Worm (Caenorhabditis elegans) whole organism, young adult: ENCODE results near the gene tlk-1.

Experiments
- B0336.3 ChIP-seq: fragments of 200-800 bp; sonication (Bioruptor generic); IDR thresholded peaks from 2 replicates; pipeline ENCODE4 v1.3.6; 2022; ENCODE audit warnings: missing genetic modification characterization, missing compliant biosample characterization
- C06A6.2 ChIP-seq: fragments of 200-800 bp; sonication (Bioruptor generic); conservative IDR thresholded peaks from 2 replicates; pipeline ENCODE4 v1.3.6; 2022; ENCODE audit warnings: missing genetic modification characterization, missing compliant biosample characterization
- C17E4.6 ChIP-seq: fragments of 200-800 bp; sonication (Bioruptor generic); IDR thresholded peaks from 2 replicates; pipeline ENCODE4 v1.3.6; 2022; ENCODE audit warnings: missing genetic modification reagents, missing genetic modification characterization, missing compliant biosample characterization
- D2030.7 ChIP-seq: fragments of 200-800 bp; sonication (Bioruptor generic); IDR thresholded peaks from 2 replicates; pipeline ENCODE4 v1.3.6; 2022; ENCODE audit warnings: missing genetic modification reagents, missing genetic modification characterization, missing compliant biosample characterization
- F10E7.11 ChIP-seq: sonication (generic microtip); optimal IDR thresholded peaks from 2 replicates; lab custom pipeline; 2017; ENCODE audit warnings: mild to moderate bottlenecking, missing genetic modification characterization, moderate library complexity, missing compliant biosample characterization
- F23B12.7 ChIP-seq: sonication (generic microtip); optimal IDR thresholded peaks from 2 replicates; lab custom pipeline; 2017; ENCODE audit warnings: missing genetic modification characterization, mild to moderate bottlenecking, missing compliant biosample characterization, antibody characterized with exemption, moderate library complexity; ENCODE audit not compliant: insufficient read depth
- F33H1.4 ChIP-seq: fragments of 200-800 bp; sonication (Bioruptor generic); IDR thresholded peaks from 2 replicates; pipeline ENCODE4 v1.3.6; 2022; ENCODE audit warnings: missing genetic modification reagents, missing genetic modification characterization, missing compliant biosample characterization
- F39B2.1 ChIP-seq: fragments of 200-800 bp; sonication (Bioruptor generic); IDR thresholded peaks from 2 replicates; pipeline ENCODE4 v1.3.6; 2022; ENCODE audit warnings: missing genetic modification reagents, missing genetic modification characterization, missing compliant biosample characterization
- F57C9.4 ChIP-seq: sonication (generic microtip); optimal IDR thresholded peaks from 2 replicates; lab custom pipeline; 2017; ENCODE audit warnings: mild to moderate bottlenecking, missing genetic modification characterization, missing compliant biosample characterization
- Y53G8AR.9 ChIP-seq: fragments of 200-800 bp; sonication (Bioruptor generic); conservative IDR thresholded peaks from 2 replicates; pipeline ENCODE4 v1.3.6; 2022; ENCODE audit warnings: missing genetic modification reagents, missing genetic modification characterization, missing compliant biosample characterization
- Y56A3A.18 ChIP-seq: fragments of 200-800 bp; sonication (Bioruptor generic); IDR thresholded peaks from 2 replicates; pipeline ENCODE4 v1.3.6; 2022; ENCODE audit warnings: missing genetic modification reagents, missing genetic modification characterization, missing compliant biosample characterization
- Y67H2A.10 ChIP-seq: fragments of 200-800 bp; sonication (Bioruptor generic); conservative IDR thresholded peaks from 2 replicates; pipeline ENCODE4 v1.3.6; 2022; ENCODE audit warnings: missing genetic modification reagents, missing genetic modification characterization, missing compliant biosample characterization
- Y95B8A.8 ChIP-seq: fragments of 200-800 bp; sonication (Bioruptor generic); IDR thresholded peaks from 2 replicates; pipeline ENCODE4 v1.3.6; 2022; ENCODE audit warnings: missing genetic modification reagents, missing genetic modification characterization, missing compliant biosample characterization
- akir-1 ChIP-seq: fragments of 200-800 bp; sonication (Bioruptor generic); optimal IDR thresholded peaks from 2 replicates; lab custom pipeline; 2018; ENCODE audit warnings: mild to moderate bottlenecking, missing genetic modification characterization, moderate library complexity, missing compliant biosample characterization
- ama-1 ChIP-seq, 3 experiments: fragments of 150-350 bp in 1 of 3; sonication (generic microtip) in 2 of 3; optimal IDR thresholded peaks; 2 replicates each; lab custom pipeline; 2014 to 2018; ENCODE audit warnings: missing biosample characterization in 2 of 3, missing genetic modification characterization in 2 of 3, missing genetic modification reagents in 2 of 3
- athp-1 ChIP-seq: sonication (generic microtip); optimal IDR thresholded peaks from 2 replicates; lab custom pipeline; 2017; ENCODE audit warnings: mild to moderate bottlenecking, missing genetic modification characterization, missing compliant biosample characterization
- attf-6 ChIP-seq: fragments of 200-800 bp; sonication (Bioruptor generic); IDR thresholded peaks from 2 replicates; pipeline ENCODE4 v1.3.6; 2022; ENCODE audit warnings: missing genetic modification reagents, missing genetic modification characterization, missing compliant biosample characterization
- ccch-3 ChIP-seq: fragments of 200-800 bp; sonication (Bioruptor generic); optimal IDR thresholded peaks from 2 replicates; lab custom pipeline; 2018; ENCODE audit warnings: mild to moderate bottlenecking, missing genetic modification characterization, missing compliant biosample characterization
- ceh-100 ChIP-seq: fragments of 200-800 bp; sonication (Bioruptor generic); IDR thresholded peaks from 2 replicates; pipeline ENCODE4 v1.3.6; 2022; ENCODE audit warnings: missing genetic modification reagents, missing genetic modification characterization, missing compliant biosample characterization
- ceh-79 ChIP-seq: sonication (generic microtip); optimal IDR thresholded peaks from 2 replicates; lab custom pipeline; 2017; ENCODE audit warnings: mild to moderate bottlenecking, missing genetic modification characterization, missing compliant biosample characterization
- efl-1 ChIP-seq: fragments of 150-350 bp; optimal IDR thresholded peaks from 2 replicates; lab custom pipeline; 2014; ENCODE audit warnings: missing biosample characterization, missing genetic modification reagents, missing genetic modification characterization
- egl-44 ChIP-seq: fragments of 200-800 bp; sonication (Bioruptor generic); IDR thresholded peaks from 2 replicates; pipeline ENCODE4 v1.3.6; 2022; ENCODE audit warnings: missing genetic modification reagents, missing genetic modification characterization, missing compliant biosample characterization
- him-1 ChIP-seq: sonication (generic microtip); optimal IDR thresholded peaks from 2 replicates; lab custom pipeline; 2016; ENCODE audit warnings: missing genotype, missing genetic modification reagents, missing genetic modification characterization, missing compliant biosample characterization
- hlh-26 ChIP-seq: fragments of 200-800 bp; sonication (Bioruptor generic); conservative IDR thresholded peaks from 2 replicates; pipeline ENCODE4 v1.3.6; 2022; ENCODE audit warnings: missing genetic modification reagents, missing genetic modification characterization, missing compliant biosample characterization
- hmg-1.2 ChIP-seq: fragments of 200-800 bp; sonication (Bioruptor generic); IDR thresholded peaks from 2 replicates; pipeline ENCODE4 v1.3.6; 2022; ENCODE audit warnings: missing genetic modification reagents, missing genetic modification characterization, missing compliant biosample characterization
- hsf-1 ChIP-seq: fragments of 200-800 bp; sonication (Bioruptor generic); IDR thresholded peaks from 2 replicates; pipeline ENCODE4 v1.3.6; 2022; ENCODE audit warnings: missing genetic modification reagents, missing genetic modification characterization, missing compliant biosample characterization
- lin-40 ChIP-seq: sonication (generic microtip); optimal IDR thresholded peaks from 2 replicates; lab custom pipeline; 2016; ENCODE audit warnings: missing genetic modification characterization, mild to moderate bottlenecking, missing compliant biosample characterization, missing genotype, missing genetic modification reagents
- lsl-1 ChIP-seq: fragments of 200-800 bp; sonication (Bioruptor generic); optimal IDR thresholded peaks from 2 replicates; lab custom pipeline; 2018; ENCODE audit warnings: mild to moderate bottlenecking, missing genetic modification characterization, moderate library complexity, missing compliant biosample characterization
- lsy-27 ChIP-seq: sonication (generic microtip); optimal IDR thresholded peaks from 2 replicates; lab custom pipeline; 2017; ENCODE audit warnings: missing genetic modification characterization, mild to moderate bottlenecking, missing compliant biosample characterization, antibody characterized with exemption, missing genotype, borderline replicate concordance; ENCODE audit not compliant: insufficient read depth
- madf-8 ChIP-seq: fragments of 200-800 bp; sonication (Bioruptor generic); conservative IDR thresholded peaks from 2 replicates; pipeline ENCODE4 v1.3.6; 2022; ENCODE audit warnings: missing genetic modification reagents, missing genetic modification characterization, missing compliant biosample characterization
- mcd-1 ChIP-seq: fragments of 200-800 bp; sonication (Bioruptor generic); IDR thresholded peaks from 2 replicates; pipeline ENCODE4 v1.3.6; 2022; ENCODE audit warnings: missing genetic modification reagents, missing genetic modification characterization, missing compliant biosample characterization
- mel-28 ChIP-seq: sonication (generic microtip); optimal IDR thresholded peaks from 2 replicates; lab custom pipeline; 2016; ENCODE audit warnings: borderline replicate concordance, mild to moderate bottlenecking, missing genetic modification characterization, missing compliant biosample characterization
- nhr-179 ChIP-seq: sonication (generic microtip); optimal IDR thresholded peaks from 2 replicates; lab custom pipeline; 2016; ENCODE audit warnings: mild to moderate bottlenecking, missing genetic modification characterization, missing compliant biosample characterization
- pbrm-1 ChIP-seq: fragments of 200-800 bp; sonication (Bioruptor generic); IDR thresholded peaks from 2 replicates; pipeline ENCODE4 v1.3.6; 2022; ENCODE audit warnings: missing genetic modification reagents, missing genetic modification characterization, missing compliant biosample characterization
- rec-8 ChIP-seq, 2 experiments: sonication (generic microtip); optimal IDR thresholded peaks; 2 replicates each; lab custom pipeline; 2016; ENCODE audit warnings: mild to moderate bottlenecking in 2 of 2, missing genetic modification characterization in 2 of 2, missing genetic modification reagents in 2 of 2, missing genotype in 2 of 2, missing biosample characterization in 1 of 2, missing compliant biosample characterization in 1 of 2, moderate library complexity in 1 of 2
- repo-1 ChIP-seq: sonication (generic microtip); optimal IDR thresholded peaks from 2 replicates; lab custom pipeline; 2017; ENCODE audit warnings: mild to moderate bottlenecking, missing genetic modification characterization, missing compliant biosample characterization
- rpc-1 ChIP-seq, 2 experiments: fragments of 150-350 bp in 1 of 2; sonication (generic microtip) in 1 of 2; optimal IDR thresholded peaks; 2 replicates each; lab custom pipeline; 2014 to 2018; ENCODE audit warnings: missing biosample characterization in 1 of 2, missing genetic modification characterization in 1 of 2, missing genetic modification reagents in 1 of 2, missing genotype in 1 of 2
- snpc-3.4 ChIP-seq: sonication (generic microtip); optimal IDR thresholded peaks from 2 replicates; lab custom pipeline; 2017; ENCODE audit warnings: missing genetic modification characterization, mild to moderate bottlenecking, missing compliant biosample characterization, antibody characterized with exemption, moderate library complexity, missing genotype, missing genetic modification reagents
- sptf-2 ChIP-seq: fragments of 200-800 bp; sonication (Bioruptor generic); optimal IDR thresholded peaks from 2 replicates; lab custom pipeline; 2018; ENCODE audit warnings: mild to moderate bottlenecking, missing genetic modification characterization, missing compliant biosample characterization
- tbp1 ChIP-seq: fragments of 200-800 bp; sonication (Bioruptor generic); optimal IDR thresholded peaks from 2 replicates; lab custom pipeline; 2018; ENCODE audit warnings: mild to moderate bottlenecking, missing genetic modification characterization, missing compliant biosample characterization
- unc-62 ChIP-seq: fragments of 150-350 bp; optimal IDR thresholded peaks from 2 replicates; lab custom pipeline; 2014; ENCODE audit warnings: missing biosample characterization, missing genetic modification reagents, missing genetic modification characterization
- zim-3 ChIP-seq: sonication (generic microtip); optimal IDR thresholded peaks from 2 replicates; lab custom pipeline; 2017; ENCODE audit warnings: mild to moderate bottlenecking, missing genetic modification characterization, moderate library complexity, missing compliant biosample characterization
- ztf-25 ChIP-seq: fragments of 200-800 bp; sonication (Bioruptor generic); IDR thresholded peaks from 2 replicates; pipeline ENCODE4 v1.3.6; 2022; ENCODE audit warnings: missing genetic modification reagents, missing genetic modification characterization, missing compliant biosample characterization
- ztf-26 ChIP-seq: sonication (generic microtip); optimal IDR thresholded peaks from 2 replicates; lab custom pipeline; 2017; ENCODE audit warnings: missing genetic modification characterization, missing compliant biosample characterization
- ztf-28 ChIP-seq: fragments of 200-800 bp; sonication (Bioruptor generic); IDR thresholded peaks from 2 replicates; pipeline ENCODE4 v1.3.6; 2022; ENCODE audit warnings: missing genetic modification reagents, missing genetic modification characterization, missing compliant biosample characterization

The tlk-1 gene

ce11 chrIII:9714731-9715130, 15.1 kb downstream of the tlk-1 start:
- no peak for TF ChIP-seq ztf-25
- no peak for TF ChIP-seq hlh-26 (GFP tag; lab: Robert Waterston, UW)
- TF ChIP-seq Y67H2A.10, result no peak
- TF ChIP-seq ccch-3 (GFP tag; lab: Kevin White, UChicago), result no peak
- TF ChIP-seq tbp1 (GFP tag; lab: Kevin White, UChicago), result no peak
- no peak for TF ChIP-seq him-1 (tag; lab: Kevin White, UChicago)
- no peak for TF ChIP-seq Y56A3A.18 (GFP tag; lab: Robert Waterston, UW)
- no peak for TF ChIP-seq ceh-100

- peak; percentile 95 for TF ChIP-seq pbrm-1
- 0 out of 2 replicates have a peak, but pooled peaks have one; percentile 55 for TF ChIP-seq F39B2.1 (GFP tag; lab: Robert Waterston, UW)
- TF ChIP-seq sptf-2, result no peak
- peak in 1 of 2 experiments; percentile 41 for TF ChIP-seq rec-8 (tag; optimal IDR thresholded peaks at IDR 0.05; lab: Kevin White, UChicago)
- no peak for TF ChIP-seq mel-28
- peak; percentile 46 for TF ChIP-seq ztf-26 (tag; lab: Kevin White, UChicago)
- TF ChIP-seq F57C9.4, result peak; percentile 34
- TF ChIP-seq repo-1 (tag; lab: Kevin White, UChicago), result peak; percentile 76
- peak; percentile 95 for TF ChIP-seq ama-1 (optimal IDR thresholded peaks at IDR 0.05; lab: Kevin White, UChicago)
- no peak for TF ChIP-seq ama-1 (GFP tag; optimal IDR thresholded peaks at IDR 0.05; lab: Kevin White, UChicago)
- peak; percentile 55; the same call in 1 of the 2 replicates for TF ChIP-seq C17E4.6 (GFP tag; lab: Robert Waterston, UW)
- no peak for TF ChIP-seq Y53G8AR.9 (GFP tag; lab: Robert Waterston, UW)
- TF ChIP-seq F10E7.11 (tag; lab: Kevin White, UChicago), result peak; percentile 17
- TF ChIP-seq efl-1, result peak; percentile 9
- TF ChIP-seq zim-3 (tag; lab: Kevin White, UChicago), result peak; percentile 40
- TF ChIP-seq lsl-1 (GFP tag; lab: Kevin White, UChicago), result peak; percentile 77
- no peak for TF ChIP-seq nhr-179 (tag; lab: Kevin White, UChicago)
- no peak for TF ChIP-seq C06A6.2 (GFP tag; lab: Robert Waterston, UW)
- TF ChIP-seq snpc-3.4 (tag; lab: Kevin White, UChicago), result peak; percentile 97
- TF ChIP-seq B0336.3 (GFP tag; lab: Robert Waterston, UW), result peak; percentile 87
- TF ChIP-seq F33H1.4, result peak; percentile 64
- TF ChIP-seq attf-6 (GFP tag; lab: Robert Waterston, UW), result peak; percentile 87
- peak; percentile 37; the same call in 1 of the 2 replicates for TF ChIP-seq madf-8 (GFP tag; lab: Robert Waterston, UW)
- TF ChIP-seq hmg-1.2 (GFP tag; lab: Robert Waterston, UW), result peak; percentile 98
- TF ChIP-seq ceh-79 (tag; lab: Kevin White, UChicago), result peak; percentile 27
- TF ChIP-seq tbp1 (GFP tag; lab: Kevin White, UChicago), result peak; percentile 81
- 0 out of 2 replicates have a peak, but pooled peaks have one; percentile 26 for TF ChIP-seq hsf-1 (GFP tag; lab: Robert Waterston, UW)
- no peak for TF ChIP-seq egl-44
- no peak for TF ChIP-seq ztf-28
- TF ChIP-seq mcd-1 (GFP tag; lab: Robert Waterston, UW), result peak; percentile 76
- peak; percentile 17 for TF ChIP-seq lsy-27
- TF ChIP-seq Y95B8A.8, result peak; percentile 62; the same call in 1 of the 2 replicates
- peak; percentile 66 for TF ChIP-seq lin-40 (tag; lab: Kevin White, UChicago)
- TF ChIP-seq athp-1, result no peak
- TF ChIP-seq unc-62 (GFP tag; lab: Kevin White, UChicago), result no peak
- TF ChIP-seq F23B12.7 (tag; lab: Kevin White, UChicago), result peak; percentile 84
- no peak for TF ChIP-seq rpc-1 (optimal IDR thresholded peaks at IDR 0.05; lab: Kevin White, UChicago)
- TF ChIP-seq rpc-1 (tag; optimal IDR thresholded peaks at IDR 0.05; lab: Kevin White, UChicago), result peak; percentile 7
- TF ChIP-seq hlh-26 (GFP tag; lab: Robert Waterston, UW), result no peak
- TF ChIP-seq akir-1 (GFP tag; lab: Kevin White, UChicago), result peak; percentile 20
- TF ChIP-seq D2030.7 (GFP tag; lab: Robert Waterston, UW), result peak; percentile 87
Observed at ce11 chrIII:9717243-9717642, 17.6 kb downstream of the tlk-1 start.
